Fruit fly (Drosophila melanogaster) whole organism, embryonic: ENCODE data around the gene Or74a.

Source experiments
- B-H2 ChIP-seq: fragments of 200-800 bp; sonication (Bioruptor generic); optimal IDR thresholded peaks from 2 replicates; lab custom pipeline; 2018; ENCODE audit warnings: missing biosample characterization, mild to moderate bottlenecking, missing genetic modification characterization
- CG10321 ChIP-seq: fragments of 200-800 bp; sonication (Bioruptor generic); IDR thresholded peaks from 2 replicates; pipeline ENCODE4 v1.3.6; 2022; ENCODE audit warnings: missing biosample characterization, missing genetic modification characterization
- CG10543 ChIP-seq: fragments of 200-800 bp; sonication (Bioruptor generic); optimal IDR thresholded peaks from 3 replicates; lab custom pipeline; 2017; ENCODE audit warnings: missing biosample characterization, mild to moderate bottlenecking, missing genetic modification characterization, moderate library complexity
- CG11093 ChIP-seq: fragments of 200-800 bp; sonication (Bioruptor generic); IDR thresholded peaks from 3 replicates; pipeline ENCODE4 v1.3.6; 2022; ENCODE audit warnings: missing biosample characterization, missing genetic modification characterization
- CG11456 ChIP-seq: fragments of 200-800 bp; sonication (Bioruptor generic); IDR thresholded peaks from 3 replicates; pipeline ENCODE4 v1.3.6; 2022; ENCODE audit warnings: missing biosample characterization, missing genetic modification characterization
- CG11696 ChIP-seq: fragments of 200-800 bp; sonication (Bioruptor generic); IDR thresholded peaks from 2 replicates; pipeline ENCODE4 v1.3.6; 2022; ENCODE audit warnings: missing biosample characterization, missing genetic modification characterization
- CG14965 ChIP-seq: fragments of 200-800 bp; sonication (Bioruptor generic); optimal IDR thresholded peaks from 2 replicates; lab custom pipeline; 2016; ENCODE audit warnings: missing biosample characterization, missing genetic modification characterization, borderline replicate concordance
- CG15011 ChIP-seq: fragments of 200-800 bp; sonication (Bioruptor generic); optimal IDR thresholded peaks from 3 replicates; lab custom pipeline; 2018; ENCODE audit warnings: missing biosample characterization, mild to moderate bottlenecking, missing genetic modification characterization
- CG16815 ChIP-seq: fragments of 200-800 bp; sonication (Bioruptor generic); optimal IDR thresholded peaks from 3 replicates; lab custom pipeline; 2017; ENCODE audit warnings: missing biosample characterization, mild to moderate bottlenecking, missing genetic modification characterization
- CG17568 ChIP-seq: fragments of 200-800 bp; sonication (Bioruptor generic); optimal IDR thresholded peaks from 2 replicates; lab custom pipeline; 2018; ENCODE audit warnings: missing biosample characterization, mild to moderate bottlenecking, missing genetic modification characterization, moderate library complexity
- CG18011 ChIP-seq: fragments of 200-800 bp; sonication (Bioruptor generic); optimal IDR thresholded peaks from 2 replicates; lab custom pipeline; 2017; ENCODE audit warnings: missing biosample characterization, missing genetic modification characterization, mild to moderate bottlenecking, moderate library complexity, missing genotype
- CG18262 ChIP-seq: fragments of 200-800 bp; optimal IDR thresholded peaks from 3 replicates; lab custom pipeline; 2019; ENCODE audit warnings: missing biosample characterization, mild to moderate bottlenecking, missing genetic modification characterization, moderate library complexity
- CG18619 ChIP-seq: fragments of 200-800 bp; sonication (Bioruptor generic); optimal IDR thresholded peaks from 3 replicates; lab custom pipeline; 2017; ENCODE audit warnings: missing biosample characterization, mild to moderate bottlenecking, missing genetic modification characterization
- CG30431 ChIP-seq: fragments of 200-800 bp; sonication (Bioruptor generic); optimal IDR thresholded peaks from 2 replicates; lab custom pipeline; 2017; ENCODE audit warnings: missing biosample characterization, missing genetic modification characterization
- CG3407 ChIP-seq: fragments of 200-800 bp; sonication (Bioruptor generic); optimal IDR thresholded peaks from 2 replicates; lab custom pipeline; 2018; ENCODE audit warnings: missing biosample characterization, mild to moderate bottlenecking, missing genetic modification characterization
- CG6254 ChIP-seq: fragments of 200-800 bp; sonication (Bioruptor generic); optimal IDR thresholded peaks from 3 replicates; lab custom pipeline; 2017; ENCODE audit warnings: mild to moderate bottlenecking, missing biosample characterization, missing genetic modification reagents, missing genetic modification characterization
- CG6689 ChIP-seq: fragments of 200-800 bp; sonication (Bioruptor generic); IDR thresholded peaks from 2 replicates; pipeline ENCODE4 v1.3.6; 2022; ENCODE audit warnings: missing biosample characterization, missing genetic modification characterization
- CG7987 ChIP-seq: fragments of 200-800 bp; sonication (Bioruptor generic); optimal IDR thresholded peaks from 2 replicates; lab custom pipeline; 2018; ENCODE audit warnings: missing biosample characterization, mild to moderate bottlenecking, missing genetic modification characterization, moderate library complexity
- CG8765 ChIP-seq: fragments of 200-800 bp; sonication (Bioruptor generic); IDR thresholded peaks from 2 replicates; pipeline ENCODE4 v1.3.6; 2022; ENCODE audit warnings: missing biosample characterization, missing genetic modification characterization
- CkIIα-i1 ChIP-seq: fragments of 200-800 bp; sonication (Bioruptor generic); IDR thresholded peaks from 2 replicates; pipeline ENCODE4 v1.3.6; 2022; ENCODE audit warnings: missing biosample characterization, missing genetic modification characterization
- D ChIP-seq, 2 experiments: fragments of 200-800 bp in 1 of 2; fragments of >200 bp in 1 of 2; sonication (Bioruptor generic) in 1 of 2; optimal IDR thresholded peaks; 2 replicates in 1 of 2; 3 replicates in 1 of 2; lab custom pipeline; 2017; ENCODE audit warnings: mild to moderate bottlenecking in 1 of 2, missing biosample characterization in 1 of 2, missing genetic modification characterization in 1 of 2, missing genetic modification reagents in 1 of 2
- Deaf1 ChIP-seq: fragments of 200-800 bp; optimal IDR thresholded peaks from 3 replicates; lab custom pipeline; 2019; ENCODE audit warnings: missing biosample characterization, mild to moderate bottlenecking, missing genetic modification characterization, moderate library complexity
- Dek ChIP-seq: fragments of 200-800 bp; sonication (Bioruptor generic); optimal IDR thresholded peaks from 3 replicates; lab custom pipeline; 2019; ENCODE audit warnings: missing biosample characterization, mild to moderate bottlenecking, missing genetic modification characterization, moderate library complexity
- Dip2 ChIP-seq: fragments of 200-800 bp; sonication (Bioruptor generic); IDR thresholded peaks from 2 replicates; pipeline ENCODE4 v1.3.6; 2022; ENCODE audit warnings: missing biosample characterization, missing genetic modification characterization
- Doc3 ChIP-seq: fragments of 200-800 bp; sonication (Bioruptor generic); IDR thresholded peaks from 3 replicates; pipeline ENCODE4 v1.3.6; 2022; ENCODE audit warnings: missing biosample characterization, missing genetic modification characterization; ENCODE audit not compliant: partially characterized antibody
- Dp ChIP-seq: fragments of 200-800 bp; sonication (Bioruptor generic); optimal IDR thresholded peaks from 2 replicates; lab custom pipeline; 2018; ENCODE audit warnings: missing biosample characterization, mild to moderate bottlenecking, missing genetic modification characterization, moderate library complexity
- Ets97D ChIP-seq: fragments of 200-800 bp; sonication (Bioruptor generic); optimal IDR thresholded peaks from 3 replicates; lab custom pipeline; 2016; ENCODE audit warnings: missing biosample characterization, missing genetic modification characterization
- HmgD ChIP-seq: fragments of 200-800 bp; sonication (Bioruptor generic); optimal IDR thresholded peaks from 3 replicates; lab custom pipeline; 2016; ENCODE audit warnings: missing biosample characterization, missing genetic modification characterization
- NC2α ChIP-seq: fragments of 200-800 bp; sonication (Bioruptor generic); optimal IDR thresholded peaks from 2 replicates; lab custom pipeline; 2016; ENCODE audit warnings: missing biosample characterization, missing genetic modification characterization
- Poxn ChIP-seq: fragments of 200-800 bp; sonication (Bioruptor generic); IDR thresholded peaks from 2 replicates; pipeline ENCODE4 v1.3.6; 2022; ENCODE audit warnings: missing biosample characterization, missing genetic modification characterization
- Ssrp ChIP-seq: fragments of 200-800 bp; sonication (Bioruptor generic); optimal IDR thresholded peaks from 2 replicates; lab custom pipeline; 2018; ENCODE audit warnings: missing biosample characterization, mild to moderate bottlenecking, missing genetic modification characterization, moderate library complexity
- ara ChIP-seq: fragments of 200-800 bp; sonication (Bioruptor generic); IDR thresholded peaks from 2 replicates; pipeline ENCODE4 v1.3.6; 2022; ENCODE audit warnings: missing biosample characterization, missing genetic modification characterization
- br ChIP-seq: fragments of >200 bp; optimal IDR thresholded peaks from 2 replicates; lab custom pipeline; 2017
- cato ChIP-seq: fragments of 200-800 bp; sonication (Bioruptor generic); optimal IDR thresholded peaks from 2 replicates; lab custom pipeline; 2016; ENCODE audit warnings: missing biosample characterization, missing genetic modification characterization, borderline replicate concordance
- caup ChIP-seq: fragments of 200-800 bp; sonication (Bioruptor generic); optimal IDR thresholded peaks from 3 replicates; lab custom pipeline; 2017; ENCODE audit warnings: missing biosample characterization, mild to moderate bottlenecking, missing genetic modification characterization, moderate library complexity; ENCODE audit not compliant: severe bottlenecking
- crol ChIP-seq: fragments of 200-800 bp; sonication (Bioruptor generic); IDR thresholded peaks from 2 replicates; pipeline ENCODE4 v1.3.6; 2022; ENCODE audit warnings: missing biosample characterization, missing genetic modification characterization
- dati ChIP-seq: fragments of 200-800 bp; sonication (Bioruptor generic); IDR thresholded peaks from 2 replicates; pipeline ENCODE4 v1.3.6; 2022; ENCODE audit warnings: missing biosample characterization, missing genetic modification characterization
- inv ChIP-seq: fragments of 200-800 bp; sonication (Bioruptor generic); IDR thresholded peaks from 2 replicates; pipeline ENCODE4 v1.3.6; 2022; ENCODE audit warnings: missing biosample characterization, missing genetic modification characterization; ENCODE audit not compliant: partially characterized antibody
- lola ChIP-seq, 3 experiments: fragments of >200 bp in 2 of 3; fragments of 200-800 bp in 1 of 3; sonication (Bioruptor generic) in 1 of 3; optimal IDR thresholded peaks; 2 replicates each; lab custom pipeline; 2017 to 2019; ENCODE audit warnings: missing biosample characterization in 3 of 3, missing genetic modification characterization in 3 of 3, mild to moderate bottlenecking in 1 of 3, moderate library complexity in 1 of 3
- mld ChIP-seq: fragments of 200-800 bp; sonication (Bioruptor generic); IDR thresholded peaks from 3 replicates; pipeline ENCODE4 v1.3.6; 2022; ENCODE audit warnings: missing biosample characterization, missing genetic modification characterization; ENCODE audit not compliant: partially characterized antibody
- nmo ChIP-seq: fragments of 200-800 bp; sonication (Bioruptor generic); optimal IDR thresholded peaks from 2 replicates; lab custom pipeline; 2018; ENCODE audit warnings: missing biosample characterization, mild to moderate bottlenecking, missing genetic modification characterization, moderate library complexity
- onecut ChIP-seq: fragments of 200-800 bp; sonication (Bioruptor generic); IDR thresholded peaks from 2 replicates; pipeline ENCODE4 v1.3.6; 2022; ENCODE audit warnings: missing biosample characterization, missing genetic modification characterization
- otp ChIP-seq: fragments of 200-800 bp; sonication (Bioruptor generic); IDR thresholded peaks from 3 replicates; pipeline ENCODE4, ENCODE4 v1.3.6; 2022; ENCODE audit warnings: missing biosample characterization, missing genetic modification characterization
- pb ChIP-seq: fragments of 200-800 bp; sonication (Bioruptor generic); optimal IDR thresholded peaks from 3 replicates; lab custom pipeline; 2016; ENCODE audit warnings: missing biosample characterization, missing genetic modification characterization
- prd ChIP-seq, 3 experiments: fragments of >200 bp in 2 of 3; fragments of 200-800 bp in 1 of 3; sonication (Bioruptor generic) in 1 of 3; optimal IDR thresholded peaks in 2 of 3; IDR thresholded peaks in 1 of 3; 2 replicates in 2 of 3; 3 replicates in 1 of 3; pipeline versions ENCODE4 v1.3.6 to Lab custom; 2017 to 2022; ENCODE audit warnings: missing biosample characterization in 1 of 3, missing genetic modification characterization in 1 of 3
- rib ChIP-seq: fragments of 200-800 bp; sonication (Bioruptor generic); IDR thresholded peaks from 2 replicates; pipeline ENCODE4 v1.3.6; 2022; ENCODE audit warnings: missing biosample characterization, missing genetic modification characterization
- run ChIP-seq: fragments of 200-800 bp; sonication (Bioruptor generic); optimal IDR thresholded peaks from 3 replicates; lab custom pipeline; 2018; ENCODE audit warnings: missing biosample characterization, mild to moderate bottlenecking, missing genetic modification characterization
- tap ChIP-seq: fragments of 200-800 bp; optimal IDR thresholded peaks from 3 replicates; lab custom pipeline; 2019; ENCODE audit warnings: missing biosample characterization, mild to moderate bottlenecking, missing genetic modification characterization, moderate library complexity
- vfl ChIP-seq: fragments of 200-800 bp; sonication (Bioruptor generic); optimal IDR thresholded peaks from 2 replicates; lab custom pipeline; 2016; ENCODE audit warnings: missing biosample characterization, missing genetic modification characterization
- wek ChIP-seq: fragments of 200-800 bp; sonication (Bioruptor generic); optimal IDR thresholded peaks from 3 replicates; lab custom pipeline; 2018; ENCODE audit warnings: missing biosample characterization, mild to moderate bottlenecking, missing genetic modification characterization, moderate library complexity

Or74a gene

DNA sequence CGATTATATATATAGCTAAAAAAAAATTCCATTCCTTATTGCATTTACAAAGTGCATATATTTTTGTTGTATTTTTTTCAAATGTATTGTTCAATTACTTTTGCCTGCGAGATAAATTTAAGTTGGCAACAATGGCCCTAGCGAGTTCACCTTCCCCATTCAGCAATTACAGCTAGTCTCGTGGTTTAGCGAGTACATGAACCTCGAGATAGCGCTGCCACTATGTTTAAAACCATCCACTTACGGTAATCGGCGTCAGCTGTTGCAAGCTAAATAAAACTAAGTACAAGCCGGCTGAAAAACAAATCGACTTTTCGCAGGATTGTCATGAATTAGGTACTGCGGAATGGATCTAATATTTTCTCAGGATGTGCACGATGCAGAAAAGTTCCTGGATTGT is 23.8 kb upstream of the Or74a start (continued):
- TF ChIP-seq CG15011 (GFP tag; lab: Kevin White, UChicago) (no peak), D (optimal IDR thresholded peaks at IDR 0.05; lab: Kevin White, UChicago) (no peak), D (GFP tag; optimal IDR thresholded peaks at IDR 0.05; lab: Kevin White, UChicago) (no peak), Ets97D (GFP tag; lab: Kevin White, UChicago) (peak; percentile 50), CG7987 (GFP tag; lab: Kevin White, UChicago) (peak; percentile 5), Dek (tag; lab: Kevin White, UChicago) (no peak), br (lab: Kevin White, UChicago) (no peak), Dp (GFP tag; lab: Kevin White, UChicago) (peak; percentile 56), wek (GFP tag; lab: Kevin White, UChicago) (no peak), Doc3 (GFP tag; lab: Robert Waterston, UW) (no peak), CG10543 (GFP tag; lab: Kevin White, UChicago) (no peak), onecut (GFP tag; lab: Robert Waterston, UW) (peak; percentile 78), CG3407 (GFP tag; lab: Kevin White, UChicago) (no peak), Poxn (GFP tag; lab: Robert Waterston, UW) (no peak), lola (GFP tag; optimal IDR thresholded peaks at IDR 0.05; lab: Kevin White, UChicago) (no peak), vfl (no peak), CG8765 (GFP tag; lab: Robert Waterston, UW) (no peak), tap (no peak), CG6689 (no peak), CG18262 (tag; lab: Kevin White, UChicago) (no peak), Deaf1 (tag; lab: Kevin White, UChicago) (no peak), rib (GFP tag; lab: Robert Waterston, UW) (no peak), CG30431 (no peak), CG18619 (no peak), run (tag; lab: Kevin White, UChicago) (no peak), nmo (GFP tag; lab: Kevin White, UChicago) (peak; percentile 48), CG18011 (GFP tag; lab: Kevin White, UChicago) (no peak), crol (no peak), prd (optimal IDR thresholded peaks at IDR 0.05; lab: Kevin White, UChicago) (no peak), prd (GFP tag; IDR thresholded peaks at IDR 0.05; lab: Robert Waterston, UW) (no peak), mld (no peak), cato (GFP tag; lab: Kevin White, UChicago) (no peak), HmgD (GFP tag; lab: Kevin White, UChicago) (peak; percentile 63), CG17568 (no peak), CG11456 (GFP tag; lab: Robert Waterston, UW) (no peak), CG16815 (GFP tag; lab: Kevin White, UChicago) (no peak), otp (GFP tag; lab: Robert Waterston, UW) (no peak), inv (no peak), pb (GFP tag; lab: Kevin White, UChicago) (no peak), CG11093 (no peak), CG14965 (GFP tag; lab: Kevin White, UChicago) (no peak), CG10321 (GFP tag; lab: Robert Waterston, UW) (no peak), Ssrp (tag; lab: Kevin White, UChicago) (no peak), B-H2 (GFP tag; lab: Kevin White, UChicago) (no peak), caup (no peak), Dip2 (GFP tag; lab: Robert Waterston, UW) (no peak), CG6254 (GFP tag; lab: Kevin White, UChicago) (no peak), NC2α (GFP tag; lab: Kevin White, UChicago) (no peak), CkIIα-i1 (GFP tag; lab: Robert Waterston, UW) (no peak), CG11696 (GFP tag; lab: Robert Waterston, UW) (no peak), dati (no peak), ara (GFP tag; lab: Robert Waterston, UW) (no peak)
